Worm (Caenorhabditis elegans) whole organism, L4 larva: ENCODE data around the gene spp-20.

ENCODE experiments used
- F37D6.2 ChIP-seq: sonication (generic microtip); optimal IDR thresholded peaks from 2 replicates; lab custom pipeline; 2016; ENCODE audit warnings: mild to moderate bottlenecking, missing genetic modification characterization, missing compliant biosample characterization
- aly-2 ChIP-seq: sonication (generic microtip); optimal IDR thresholded peaks from 2 replicates; lab custom pipeline; 2018; ENCODE audit warnings: missing biosample characterization, missing genetic modification characterization
- ama-1 ChIP-seq: fragments of 150-350 bp; optimal IDR thresholded peaks from 2 replicates; lab custom pipeline; 2014; ENCODE audit warnings: inconsistent platforms, mixed read lengths
- attf-4 ChIP-seq: sonication (generic microtip); optimal IDR thresholded peaks from 3 replicates; lab custom pipeline; 2017; ENCODE audit warnings: missing biosample characterization, missing genetic modification characterization
- ceh-28 ChIP-seq: fragments of 150-350 bp; optimal IDR thresholded peaks from 2 replicates; lab custom pipeline; 2014; ENCODE audit warnings: missing biosample characterization, missing genetic modification reagents, missing genetic modification characterization
- ceh-44 ChIP-seq: fragments of 200-800 bp; sonication (Bioruptor generic); IDR thresholded peaks from 2 replicates; pipeline ENCODE4 v1.3.6; 2022; ENCODE audit warnings: missing genetic modification reagents, missing genetic modification characterization, missing compliant biosample characterization
- daf-16 ChIP-seq, 3 experiments: sonication (generic microtip); optimal IDR thresholded peaks; 2 replicates each; lab custom pipeline; 2016 to 2017; ENCODE audit warnings: missing genetic modification characterization in 3 of 3, missing genetic modification reagents in 3 of 3, mild to moderate bottlenecking in 2 of 3, missing compliant biosample characterization in 2 of 3, missing biosample characterization in 1 of 3, moderate library complexity in 1 of 3
- daf-8 ChIP-seq: fragments of 200-800 bp; sonication (Bioruptor generic); IDR thresholded peaks from 2 replicates; pipeline ENCODE4 v1.3.6; 2022; ENCODE audit warnings: missing genetic modification characterization, missing compliant biosample characterization
- dmd-6 ChIP-seq: fragments of 200-800 bp; sonication (Bioruptor generic); IDR thresholded peaks from 2 replicates; pipeline ENCODE4 v1.3.6; 2022; ENCODE audit warnings: missing genetic modification reagents, missing genetic modification characterization, missing compliant biosample characterization
- dmd-9 ChIP-seq: fragments of 200-800 bp; sonication (Bioruptor generic); IDR thresholded peaks from 2 replicates; pipeline ENCODE4 v1.3.6; 2022; ENCODE audit warnings: missing genetic modification reagents, missing genetic modification characterization, missing compliant biosample characterization
- dpl-1 ChIP-seq: fragments of 150-350 bp; optimal IDR thresholded peaks from 2 replicates; lab custom pipeline; 2014; ENCODE audit warnings: missing biosample characterization, missing genetic modification reagents, missing genetic modification characterization
- dve-1 ChIP-seq: sonication (generic microtip); optimal IDR thresholded peaks from 2 replicates; lab custom pipeline; 2017; ENCODE audit warnings: antibody characterized with exemption, mild to moderate bottlenecking, missing genetic modification characterization, missing compliant biosample characterization; ENCODE audit not compliant: insufficient read depth
- egl-43 ChIP-seq: fragments of 200-800 bp; sonication (Bioruptor generic); IDR thresholded peaks from 2 replicates; pipeline ENCODE4 v1.3.6; 2022; ENCODE audit warnings: missing genetic modification reagents, missing genetic modification characterization, missing compliant biosample characterization
- hlh-11 ChIP-seq: fragments of 200-800 bp; sonication (Bioruptor generic); optimal IDR thresholded peaks from 2 replicates; lab custom pipeline; 2018; ENCODE audit warnings: mild to moderate bottlenecking, missing genetic modification characterization, missing compliant biosample characterization
- hmg-1.1 ChIP-seq: fragments of 200-800 bp; sonication (Bioruptor generic); IDR thresholded peaks from 2 replicates; pipeline ENCODE4 v1.3.6; 2022; ENCODE audit warnings: missing genetic modification reagents, missing genetic modification characterization, missing compliant biosample characterization
- lin-1 ChIP-seq: fragments of 200-800 bp; sonication (Bioruptor generic); IDR thresholded peaks from 2 replicates; pipeline ENCODE4 v1.3.6; 2022; ENCODE audit warnings: missing genetic modification reagents, missing genetic modification characterization, missing compliant biosample characterization
- lin-39 ChIP-seq: fragments of 150-350 bp; optimal IDR thresholded peaks from 2 replicates; lab custom pipeline; 2014; ENCODE audit warnings: missing biosample characterization, missing genetic modification reagents, missing genetic modification characterization
- lir-3 ChIP-seq: sonication (generic microtip); optimal IDR thresholded peaks from 2 replicates; lab custom pipeline; 2016; ENCODE audit warnings: mild to moderate bottlenecking, missing genetic modification characterization, missing compliant biosample characterization
- lsy-2 ChIP-seq, 2 experiments: fragments of 150-350 bp in 1 of 2; sonication (generic microtip) in 1 of 2; optimal IDR thresholded peaks; 2 replicates each; lab custom pipeline; 2014 to 2017; ENCODE audit warnings: missing biosample characterization in 2 of 2, missing genetic modification characterization in 2 of 2
- mdl-1 ChIP-seq, 2 experiments: fragments of 150-350 bp in 1 of 2; sonication (generic microtip) in 1 of 2; optimal IDR thresholded peaks; 2 replicates each; lab custom pipeline; 2014 to 2017; ENCODE audit warnings: missing biosample characterization in 2 of 2, missing genetic modification characterization in 2 of 2
- mep-1 ChIP-seq: fragments of 150-350 bp; sonication (generic microtip); optimal IDR thresholded peaks from 3 replicates; lab custom pipeline; 2014; ENCODE audit warnings: missing biosample characterization, missing genetic modification characterization
- mes-2 ChIP-seq: sonication (generic microtip); optimal IDR thresholded peaks from 2 replicates; lab custom pipeline; 2016; ENCODE audit warnings: missing genotype, mild to moderate bottlenecking, missing genetic modification characterization, missing compliant biosample characterization; ENCODE audit not compliant: poor library complexity, severe bottlenecking
- mxl-3 ChIP-seq: fragments of 200-800 bp; sonication (Bioruptor generic); optimal IDR thresholded peaks from 2 replicates; lab custom pipeline; 2018; ENCODE audit warnings: mild to moderate bottlenecking, missing genetic modification characterization, missing compliant biosample characterization
- nhr-11 ChIP-seq: fragments of 150-350 bp; optimal IDR thresholded peaks from 2 replicates; lab custom pipeline; 2014; ENCODE audit warnings: missing biosample characterization, missing genetic modification characterization
- nhr-28 ChIP-seq: fragments of 150-350 bp; optimal IDR thresholded peaks from 2 replicates; lab custom pipeline; 2014; ENCODE audit warnings: missing biosample characterization, missing genetic modification characterization
- nhr-77 ChIP-seq: fragments of 150-350 bp; optimal IDR thresholded peaks from 2 replicates; lab custom pipeline; 2014; ENCODE audit warnings: missing biosample characterization, missing genetic modification characterization
- pqm-1 ChIP-seq: sonication (generic microtip); optimal IDR thresholded peaks from 2 replicates; lab custom pipeline; 2017; ENCODE audit warnings: missing biosample characterization, missing genetic modification characterization
- rbr-2 ChIP-seq: sonication (generic microtip); optimal IDR thresholded peaks from 2 replicates; lab custom pipeline; 2016; ENCODE audit warnings: missing genotype, missing genetic modification characterization, missing compliant biosample characterization
- saeg-2 ChIP-seq: fragments of 200-800 bp; sonication (Bioruptor generic); IDR thresholded peaks from 2 replicates; pipeline ENCODE4 v1.3.6; 2022; ENCODE audit warnings: missing genetic modification reagents, missing genetic modification characterization, missing compliant biosample characterization
- skn-1 ChIP-seq: fragments of 150-350 bp; optimal IDR thresholded peaks from 2 replicates; lab custom pipeline; 2014; ENCODE audit warnings: missing biosample characterization, missing genetic modification characterization
- spr-3 ChIP-seq: fragments of 200-800 bp; sonication (Bioruptor generic); optimal IDR thresholded peaks from 2 replicates; lab custom pipeline; 2018; ENCODE audit warnings: mild to moderate bottlenecking, missing genetic modification characterization, missing compliant biosample characterization
- tra-1 ChIP-seq: fragments of 200-800 bp; sonication (Bioruptor generic); IDR thresholded peaks from 2 replicates; pipeline ENCODE4 v1.3.6; 2022; ENCODE audit warnings: missing genetic modification reagents, missing genetic modification characterization, missing compliant biosample characterization
- unc-62 ChIP-seq, 3 experiments: fragments of 150-350 bp in 1 of 3; sonication (generic microtip); optimal IDR thresholded peaks in 2 of 3; peaks in 1 of 3; 1 replicate in 1 of 3; 2 replicates in 2 of 3; lab custom pipeline; 2014 to 2017; ENCODE audit warnings: missing biosample characterization in 3 of 3, missing genetic modification characterization in 3 of 3, missing genetic modification reagents in 3 of 3, missing genotype in 1 of 3
- zfp-2 ChIP-seq: sonication (generic microtip); optimal IDR thresholded peaks from 2 replicates; lab custom pipeline; 2016; ENCODE audit warnings: mild to moderate bottlenecking, missing genetic modification characterization, missing compliant biosample characterization
- zfp-3 ChIP-seq: fragments of 200-800 bp; sonication (Bioruptor generic); conservative IDR thresholded peaks from 2 replicates; pipeline ENCODE4 v1.3.6; 2022; ENCODE audit warnings: missing genetic modification reagents, missing genetic modification characterization, missing compliant biosample characterization
- zip-2 ChIP-seq: fragments of 150-350 bp; optimal IDR thresholded peaks from 2 replicates; lab custom pipeline; 2014; ENCODE audit warnings: missing biosample characterization, missing genetic modification characterization

Gene spp-20

ce11 chrV:6541875-6542274 is 16.1 kb downstream of the spp-20 start (continued):
- TF ChIP-seq dpl-1 (GFP tag; lab: Kevin White, UChicago) (no peak), unc-62 (GFP tag; optimal IDR thresholded peaks at IDR 0.05 in 1 of 2; lab: Kevin White, UChicago) (peak in 1 of 2 experiments; percentile 97), unc-62 (tag; optimal IDR thresholded peaks at IDR 0.05; lab: Kevin White, UChicago) (no peak), dmd-6 (GFP tag; lab: Robert Waterston, UW) (no peak), ceh-28 (tag; lab: Kevin White, UChicago) (no peak), dmd-9 (GFP tag; lab: Robert Waterston, UW) (no peak)

- TF ChIP-seq rbr-2: peak; percentile 51
- TF ChIP-seq dmd-6 (GFP tag; lab: Robert Waterston, UW): no peak
- peak; percentile 44; the same call in 1 of the 2 replicates for TF ChIP-seq hmg-1.1 (GFP tag; lab: Robert Waterston, UW)
- TF ChIP-seq mep-1 (tag; lab: Kevin White, UChicago): peak; percentile 6
- no peak for TF ChIP-seq pqm-1 (tag; lab: Kevin White, UChicago)
- TF ChIP-seq hlh-11: peak; percentile 3
- peak; percentile 21 for TF ChIP-seq nhr-11 (tag; lab: Kevin White, UChicago)
- 0 out of 2 replicates have a peak, but pooled peaks have one; percentile 58 for TF ChIP-seq egl-43 (GFP tag; lab: Robert Waterston, UW)
- TF ChIP-seq zfp-2: no peak
- TF ChIP-seq daf-16 (GFP tag; optimal IDR thresholded peaks at IDR 0.05; lab: Kevin White, UChicago): no peak
- TF ChIP-seq daf-16 (tag; optimal IDR thresholded peaks at IDR 0.05; lab: Kevin White, UChicago): peak; percentile 28
- peak; percentile 57 for TF ChIP-seq mxl-3 (GFP tag; lab: Kevin White, UChicago)
- TF ChIP-seq unc-62 (GFP tag; optimal IDR thresholded peaks at IDR 0.05 in 1 of 2; lab: Kevin White, UChicago): peak in 1 of 2 experiments; percentile 89
- no peak for TF ChIP-seq unc-62 (tag; optimal IDR thresholded peaks at IDR 0.05; lab: Kevin White, UChicago)
- peak; percentile 10 for TF ChIP-seq F37D6.2 (tag; lab: Kevin White, UChicago)
- TF ChIP-seq ceh-44 (GFP tag; lab: Robert Waterston, UW): no peak
- no peak for TF ChIP-seq dve-1 (tag; lab: Kevin White, UChicago)
- no peak for TF ChIP-seq zfp-3 (GFP tag; lab: Robert Waterston, UW)
These were observed 19.7 kb downstream of the spp-20 start for ce11 chrV:6538323-6538722.

- TF ChIP-seq ama-1 (lab: Kevin White, UChicago) (no peak), egl-43 (GFP tag; lab: Robert Waterston, UW) (0 out of 2 replicates have a peak, but pooled peaks have one; percentile 4), daf-16 (GFP tag; optimal IDR thresholded peaks at IDR 0.05; lab: Kevin White, UChicago) (no peak), daf-16 (tag; optimal IDR thresholded peaks at IDR 0.05; lab: Kevin White, UChicago) (peak; percentile 75), mes-2 (tag; lab: Kevin White, UChicago) (peak; percentile 5)
These were observed 25.0 kb downstream of the spp-20 start, which contains the start of gene hpo-26 for ce11 chrV:6533030-6533429. Gene hpo-26, minus strand, starts transcription at chrV:6533060.

- TF ChIP-seq lir-3 (tag; lab: Kevin White, UChicago) (no peak), dmd-6 (GFP tag; lab: Robert Waterston, UW) (peak; percentile 89), daf-8 (GFP tag; lab: Robert Waterston, UW) (no peak), attf-4 (no peak), skn-1 (tag; lab: Kevin White, UChicago) (no peak), dve-1 (tag; lab: Kevin White, UChicago) (peak; percentile 63), zip-2 (no peak), egl-43 (GFP tag; lab: Robert Waterston, UW) (no peak), F37D6.2 (tag; lab: Kevin White, UChicago) (no peak), spr-3 (GFP tag; lab: Kevin White, UChicago) (no peak), hlh-11 (peak; percentile 86), pqm-1 (tag; lab: Kevin White, UChicago) (peak; percentile 80), dmd-9 (GFP tag; lab: Robert Waterston, UW) (no peak), lin-1 (GFP tag; lab: Robert Waterston, UW) (0 out of 2 replicates have a peak, but pooled peaks have one; percentile 28), lin-39 (no peak), tra-1 (peak; percentile 54; the same call in 1 of the 2 replicates), saeg-2 (GFP tag; lab: Robert Waterston, UW) (no peak), aly-2 (tag; lab: Kevin White, UChicago) (no peak), mxl-3 (GFP tag; lab: Kevin White, UChicago) (peak; percentile 52), daf-16 (GFP tag; optimal IDR thresholded peaks at IDR 0.05; lab: Kevin White, UChicago) (no peak), daf-16 (tag; optimal IDR thresholded peaks at IDR 0.05; lab: Kevin White, UChicago) (peak; percentile 69), lsy-2 (tag; optimal IDR thresholded peaks at IDR 0.05; lab: Kevin White, UChicago) (no peak), nhr-28 (peak; percentile 71), nhr-77 (tag; lab: Kevin White, UChicago) (peak; percentile 6), mdl-1 (tag; optimal IDR thresholded peaks at IDR 0.05; lab: Kevin White, UChicago) (no peak)
These were observed 33.2 kb downstream of the spp-20 start, which contains the start of gene acs-1 for ce11 chrV:6524757-6525156. Gene acs-1, plus strand, starts transcription at chrV:6524989.
